Worm (Caenorhabditis elegans) whole organism, L1 larva: Measurements from ENCODE around the gene F40E10.5.

Source experiments
- C04F5.9 ChIP-seq: sonication (generic microtip); optimal IDR thresholded peaks from 2 replicates; lab custom pipeline; 2016; ENCODE audit warnings: missing genetic modification characterization, missing compliant biosample characterization
- F16B12.6 ChIP-seq: fragments of 150-350 bp; optimal IDR thresholded peaks from 2 replicates; lab custom pipeline; 2014; ENCODE audit warnings: missing biosample characterization, missing genetic modification characterization
- alr-1 ChIP-seq: fragments of 200-800 bp; sonication (Bioruptor generic); optimal IDR thresholded peaks from 2 replicates; lab custom pipeline; 2018; ENCODE audit warnings: borderline replicate concordance, mild to moderate bottlenecking, missing genetic modification characterization, missing compliant biosample characterization
- blmp-1 ChIP-seq: fragments of 150-350 bp; optimal IDR thresholded peaks from 2 replicates; lab custom pipeline; 2014; ENCODE audit warnings: missing biosample characterization, missing genetic modification characterization
- dsc-1 ChIP-seq: sonication (generic microtip); optimal IDR thresholded peaks from 2 replicates; lab custom pipeline; 2016; ENCODE audit warnings: mild to moderate bottlenecking, missing genetic modification characterization, missing compliant biosample characterization
- efl-1 ChIP-seq, 4 experiments: fragments of 150-350 bp; optimal IDR thresholded peaks in 3 of 4; peaks in 1 of 4; 1 replicate in 1 of 4; 2 replicates in 3 of 4; lab custom pipeline; 2014; ENCODE audit warnings: missing biosample characterization in 2 of 4, missing genetic modification characterization in 2 of 4, missing genetic modification reagents in 2 of 4
- egl-27 ChIP-seq, 2 experiments: fragments of 150-350 bp in 1 of 2; sonication (generic microtip); optimal IDR thresholded peaks; 3 replicates each; lab custom pipeline; 2017 to 2018; ENCODE audit warnings: missing biosample characterization in 2 of 2, missing genetic modification characterization in 2 of 2, missing genetic modification reagents in 2 of 2
- elt-2 ChIP-seq: sonication (generic microtip); optimal IDR thresholded peaks from 2 replicates; lab custom pipeline; 2016; ENCODE audit warnings: missing genetic modification characterization, mild to moderate bottlenecking, inconsistent platforms, missing compliant biosample characterization, missing genetic modification reagents
- elt-3 ChIP-seq, 6 experiments: fragments of 150-350 bp in 1 of 6; sonication (generic microtip); optimal IDR thresholded peaks; 2 replicates each; lab custom pipeline; 2017 to 2018; ENCODE audit warnings: missing biosample characterization in 6 of 6, missing genetic modification characterization in 6 of 6, inconsistent platforms in 1 of 6
- ets-5 ChIP-seq: fragments of 200-800 bp; sonication (Bioruptor generic); IDR thresholded peaks from 2 replicates; pipeline ENCODE4 v1.3.6; 2022; ENCODE audit warnings: missing genetic modification characterization, missing compliant biosample characterization
- fkh-10 ChIP-seq: sonication (generic microtip); optimal IDR thresholded peaks from 2 replicates; lab custom pipeline; 2017; ENCODE audit warnings: missing biosample characterization, missing genetic modification reagents, missing genetic modification characterization
- hlh-17 ChIP-seq: fragments of 200-800 bp; sonication (Bioruptor generic); optimal IDR thresholded peaks from 2 replicates; lab custom pipeline; 2018; ENCODE audit warnings: missing genetic modification characterization, mild to moderate bottlenecking, missing compliant biosample characterization, moderate library complexity, borderline replicate concordance
- jun-1 ChIP-seq: fragments of 150-350 bp; optimal IDR thresholded peaks from 2 replicates; lab custom pipeline; 2014; ENCODE audit warnings: missing biosample characterization, missing genetic modification reagents, missing genetic modification characterization
- lin-14 ChIP-seq: fragments of 200-800 bp; sonication (Bioruptor generic); optimal IDR thresholded peaks from 2 replicates; lab custom pipeline; 2018; ENCODE audit warnings: mild to moderate bottlenecking, missing genetic modification characterization, moderate library complexity, missing compliant biosample characterization
- lin-35 ChIP-seq, 2 experiments: fragments of 150-350 bp; optimal IDR thresholded peaks; 2 replicates each; lab custom pipeline; 2014; ENCODE audit warnings: missing biosample characterization in 2 of 2, missing genetic modification characterization in 2 of 2, missing genetic modification reagents in 2 of 2
- lsy-2 ChIP-seq, 2 experiments: fragments of 150-350 bp; optimal IDR thresholded peaks; 2 replicates each; lab custom pipeline; 2014; ENCODE audit warnings: missing biosample characterization in 2 of 2, missing genetic modification characterization in 2 of 2
- mab-9 ChIP-seq: fragments of 200-800 bp; sonication (Bioruptor generic); IDR thresholded peaks from 2 replicates; pipeline ENCODE4 v1.3.6; 2022; ENCODE audit warnings: missing genetic modification reagents, missing genetic modification characterization, missing compliant biosample characterization
- nhr-19 ChIP-seq: fragments of 200-800 bp; sonication (Bioruptor generic); conservative IDR thresholded peaks from 2 replicates; pipeline ENCODE4 v1.3.6; 2022; ENCODE audit warnings: missing genetic modification characterization, missing compliant biosample characterization
- nhr-20 ChIP-seq: sonication (generic microtip); optimal IDR thresholded peaks from 2 replicates; lab custom pipeline; 2016; ENCODE audit warnings: mild to moderate bottlenecking, missing genetic modification characterization, missing compliant biosample characterization
- nhr-237 ChIP-seq: fragments of 150-350 bp; optimal IDR thresholded peaks from 2 replicates; lab custom pipeline; 2014; ENCODE audit warnings: missing biosample characterization, missing genetic modification characterization
- nhr-47 ChIP-seq: sonication (generic microtip); optimal IDR thresholded peaks from 2 replicates; lab custom pipeline; 2016; ENCODE audit warnings: mild to moderate bottlenecking, missing genetic modification characterization, moderate library complexity, missing compliant biosample characterization
- nhr-71 ChIP-seq: sonication (generic microtip); optimal IDR thresholded peaks from 2 replicates; lab custom pipeline; 2016; ENCODE audit warnings: mild to moderate bottlenecking, missing genetic modification characterization, moderate library complexity, missing compliant biosample characterization
- nhr-84 ChIP-seq: sonication (generic microtip); optimal IDR thresholded peaks from 2 replicates; lab custom pipeline; 2017; ENCODE audit warnings: missing biosample characterization, missing genetic modification characterization
- nhr-85 ChIP-seq: sonication (generic microtip); peaks from one replicate; lab custom pipeline; 2016; ENCODE audit warnings: missing genetic modification characterization, inconsistent platforms, missing compliant biosample characterization
- nhr-90 ChIP-seq: sonication (generic microtip); optimal IDR thresholded peaks from 2 replicates; lab custom pipeline; 2016; ENCODE audit warnings: mild to moderate bottlenecking, missing genetic modification characterization, missing compliant biosample characterization; ENCODE audit not compliant: poor library complexity
- pax-3 ChIP-seq: fragments of 200-800 bp; sonication (Bioruptor generic); optimal IDR thresholded peaks from 2 replicates; lab custom pipeline; 2018; ENCODE audit warnings: mild to moderate bottlenecking, missing genetic modification characterization, moderate library complexity, missing compliant biosample characterization
- rnt-1 ChIP-seq: sonication (generic microtip); optimal IDR thresholded peaks from 2 replicates; lab custom pipeline; 2016; ENCODE audit warnings: mild to moderate bottlenecking, missing genetic modification characterization, moderate library complexity, missing compliant biosample characterization
- snpc-4 ChIP-seq: fragments of 150-350 bp; optimal IDR thresholded peaks from 2 replicates; lab custom pipeline; 2014; ENCODE audit warnings: missing biosample characterization, missing genetic modification characterization
- snu-23 ChIP-seq: sonication (generic microtip); optimal IDR thresholded peaks from 2 replicates; lab custom pipeline; 2016; ENCODE audit warnings: missing genetic modification characterization, missing compliant biosample characterization
- sptf-1 ChIP-seq: fragments of 150-350 bp; optimal IDR thresholded peaks from 2 replicates; lab custom pipeline; 2014; ENCODE audit warnings: missing biosample characterization, missing genetic modification characterization
- tbx-2 ChIP-seq: sonication (generic microtip); optimal IDR thresholded peaks from 2 replicates; lab custom pipeline; 2016; ENCODE audit warnings: missing genetic modification characterization, missing compliant biosample characterization
- unc-62 ChIP-seq: fragments of 150-350 bp; optimal IDR thresholded peaks from 2 replicates; lab custom pipeline; 2014; ENCODE audit warnings: missing biosample characterization, missing genetic modification reagents, missing genetic modification characterization
- zip-4 ChIP-seq: fragments of 200-800 bp; sonication (Bioruptor generic); optimal IDR thresholded peaks from 2 replicates; lab custom pipeline; 2018; ENCODE audit warnings: mild to moderate bottlenecking, missing genetic modification characterization, moderate library complexity, missing compliant biosample characterization

The F40E10.5 gene

ce11 chrX:14736220-14736619 lies 34.6 kb downstream of the F40E10.5 start:
- TF ChIP-seq F16B12.6 (tag; lab: Kevin White, UChicago) = no peak
- peak; percentile 35 for TF ChIP-seq snpc-4 (tag; lab: Kevin White, UChicago)
- no peak for TF ChIP-seq hlh-17 (GFP tag; lab: Kevin White, UChicago)

ce11 chrX:14736955-14737621 lies 35.5 kb downstream of the F40E10.5 start:
- TF ChIP-seq nhr-90 (tag; lab: Kevin White, UChicago) (peak; percentile 5), jun-1 (tag; lab: Kevin White, UChicago) (peak; percentile 41), lin-35 (GFP tag; optimal IDR thresholded peaks at IDR 0.05; lab: Kevin White, UChicago) (peak in 1 of 2 experiments; percentile 25), nhr-71 (tag; lab: Kevin White, UChicago) (peak; percentile 62), zip-4 (GFP tag; lab: Kevin White, UChicago) (no peak), dsc-1 (tag; lab: Kevin White, UChicago) (peak; percentile 60), nhr-47 (tag; lab: Kevin White, UChicago) (no peak), egl-27 (tag; optimal IDR thresholded peaks at IDR 0.05; lab: Kevin White, UChicago) (no peak), nhr-20 (tag; lab: Kevin White, UChicago) (peak; percentile 59), lin-14 (GFP tag; lab: Kevin White, UChicago) (peak; percentile 21), nhr-19 (GFP tag; lab: Robert Waterston, UW) (peak; percentile 20; the same call in 1 of the 2 replicates), elt-2 (tag; lab: Kevin White, UChicago) (peak; percentile 73), lsy-2 (tag; optimal IDR thresholded peaks at IDR 0.05; lab: Kevin White, UChicago) (peak in 1 of 2 experiments; percentile 21), snu-23 (GFP tag; lab: Kevin White, UChicago) (peak; percentile 26), tbx-2 (tag; lab: Kevin White, UChicago) (peak; percentile 52), fkh-10 (GFP tag; lab: Kevin White, UChicago) (no peak), nhr-85 (tag; lab: Kevin White, UChicago) (peak; percentile 70), blmp-1 (tag; lab: Kevin White, UChicago) (peak; percentile 63), elt-3 (tag; optimal IDR thresholded peaks at IDR 0.05; lab: Kevin White, UChicago) (peak in 2 of 6 experiments; percentile 62 to 81)

- TF ChIP-seq rnt-1 = no peak
- peak; percentile 39 for TF ChIP-seq blmp-1 (tag; lab: Kevin White, UChicago)
- TF ChIP-seq ets-5 (GFP tag; lab: Robert Waterston, UW) = no peak
- no peak for TF ChIP-seq C04F5.9
- TF ChIP-seq unc-62 = no peak
- TF ChIP-seq nhr-237 (tag; lab: Kevin White, UChicago) = no peak
- TF ChIP-seq alr-1 = no peak
- no peak for TF ChIP-seq efl-1 (optimal IDR thresholded peaks at IDR 0.05; lab: Kevin White, UChicago)
- TF ChIP-seq efl-1 (GFP tag; optimal IDR thresholded peaks at IDR 0.05 in 1 of 2; lab: Kevin White, UChicago) = peak in 1 of 2 experiments; percentile 64
Measured at ce11 chrX:14737623-14738022, 36.0 kb downstream of the F40E10.5 start.

- TF ChIP-seq elt-2 (tag; lab: Kevin White, UChicago) = peak; percentile 30
- no peak for TF ChIP-seq nhr-85 (tag; lab: Kevin White, UChicago)
- no peak for TF ChIP-seq snu-23 (GFP tag; lab: Kevin White, UChicago)
- TF ChIP-seq pax-3 (tag; lab: Kevin White, UChicago) = no peak
- TF ChIP-seq, all 84 proteins: peak for 1
Measured at ce11 chrX:14739466-14739865, 37.9 kb downstream of the F40E10.5 start.

ce11 chrX:14740019-14740418 lies 38.4 kb downstream of the F40E10.5 start, which contains the start of gene C05G5.1:
TSS of gene C05G5.1 (minus strand) at chrX:14740119.
- TF ChIP-seq sptf-1 = no peak
- TF ChIP-seq lin-14 (GFP tag; lab: Kevin White, UChicago) = peak; percentile 47
- no peak for TF ChIP-seq efl-1 (optimal IDR thresholded peaks at IDR 0.05; lab: Kevin White, UChicago)
- no peak for TF ChIP-seq efl-1 (GFP tag; optimal IDR thresholded peaks at IDR 0.05 in 1 of 2; lab: Kevin White, UChicago)
- no peak for TF ChIP-seq nhr-84 (tag; lab: Kevin White, UChicago)
- TF ChIP-seq mab-9 (GFP tag; lab: Robert Waterston, UW) = no peak
